Fruit fly (Drosophila melanogaster): Measurements from ENCODE around the gene CG11151.

Gene CG11151

dm6 chrX:13783534-13783949 is 44.0 kb downstream of the CG11151 start, which contains the start of gene inaE (continued):
- no peak for TF ChIP-seq CG10431 (GFP tag; optimal IDR thresholded peaks at IDR 0.05)
- TF ChIP-seq her (GFP tag; optimal IDR thresholded peaks at IDR 0.05), result no peak
- no peak for TF ChIP-seq CG8359 (GFP tag; optimal IDR thresholded peaks at IDR 0.05; ENCODE audit: borderline replicate concordance)
- TF ChIP-seq ewg (GFP tag; optimal IDR thresholded peaks at IDR 0.05), result no peak
- no peak for TF ChIP-seq CG4820 (GFP tag; optimal IDR thresholded peaks at IDR 0.05)
- no peak for TF ChIP-seq wdn (GFP tag; IDR thresholded peaks at IDR 0.05)
- TF ChIP-seq vfl (GFP tag; optimal IDR thresholded peaks at IDR 0.05), result no peak
- TF ChIP-seq exex (tag; optimal IDR thresholded peaks at IDR 0.05), result no peak
- no peak for TF ChIP-seq D19B (GFP tag; optimal IDR thresholded peaks at IDR 0.05)
- TF ChIP-seq CG1024 (GFP tag; IDR thresholded peaks at IDR 0.05), result peak; percentile 45; the same call in 1 of the 2 replicates
- TF ChIP-seq CG9609 (GFP tag; optimal IDR thresholded peaks at IDR 0.05), result no peak
- TF ChIP-seq ase (GFP tag; IDR thresholded peaks at IDR 0.05), result no peak
- TF ChIP-seq Hmx (GFP tag; optimal IDR thresholded peaks at IDR 0.05), result no peak
- no peak for TF ChIP-seq CG2199 (GFP tag; IDR thresholded peaks at IDR 0.05)
- TF ChIP-seq usp (GFP tag; optimal IDR thresholded peaks at IDR 0.05), result no peak
- TF ChIP-seq grau (tag; optimal IDR thresholded peaks at IDR 0.05), result peak; percentile 6
- TF ChIP-seq Side (GFP tag; optimal IDR thresholded peaks at IDR 0.05), result no peak
- no peak for TF ChIP-seq pum (GFP tag; optimal IDR thresholded peaks at IDR 0.05)
- TF ChIP-seq CG14965 (GFP tag; optimal IDR thresholded peaks at IDR 0.05; ENCODE audit: borderline replicate concordance), result no peak
- TF ChIP-seq CG7963 (GFP tag; IDR thresholded peaks at IDR 0.05; ENCODE audit: partially characterized antibody), result 0 out of 3 replicates have a peak, but pooled peaks have one; percentile 36
- no peak for TF ChIP-seq fru (optimal IDR thresholded peaks at IDR 0.05)
- TF ChIP-seq Atf6 (GFP tag; IDR thresholded peaks at IDR 0.05), result peak; percentile 37; the same call in 1 of the 2 replicates
- peak; percentile 17 for TF ChIP-seq MESR4 (GFP tag; optimal IDR thresholded peaks at IDR 0.05)
- TF ChIP-seq D19A (tag; optimal IDR thresholded peaks at IDR 0.05), result peak; percentile 3
- no peak for TF ChIP-seq CG18476 (GFP tag; optimal IDR thresholded peaks at IDR 0.05)
- TF ChIP-seq tin (GFP tag; optimal IDR thresholded peaks at IDR 0.05), result no peak
- no peak for TF ChIP-seq pan (optimal IDR thresholded peaks at IDR 0.05)
- TF ChIP-seq pan (GFP tag; optimal IDR thresholded peaks at IDR 0.05 in 1 of 2, IDR thresholded peaks at IDR 0.05 in 1 of 2), result peak in 1 of 2 experiments; percentile 20
- TF ChIP-seq dysf (GFP tag; IDR thresholded peaks at IDR 0.05), result no peak
- TF ChIP-seq Bdp1 (GFP tag; optimal IDR thresholded peaks at IDR 0.05), result no peak
- TF ChIP-seq Hmr (GFP tag; optimal IDR thresholded peaks at IDR 0.05), result no peak
- peak; percentile 0 for TF ChIP-seq Sin3A (optimal IDR thresholded peaks at IDR 0.05)
- no peak for TF ChIP-seq nau (GFP tag; optimal IDR thresholded peaks at IDR 0.05)
- no peak for TF ChIP-seq crc (GFP tag; optimal IDR thresholded peaks at IDR 0.05)
- TF ChIP-seq h (optimal IDR thresholded peaks at IDR 0.05), result no peak
- peak; percentile 33 for TF ChIP-seq Lhr (GFP tag; optimal IDR thresholded peaks at IDR 0.05)
- TF ChIP-seq Hr78 (GFP tag; optimal IDR thresholded peaks at IDR 0.05), result no peak
- TF ChIP-seq Atf3 (GFP tag; optimal IDR thresholded peaks at IDR 0.05), result no peak
- TF ChIP-seq cg (GFP tag; optimal IDR thresholded peaks at IDR 0.05), result no peak
- no peak for TF ChIP-seq gem (tag; optimal IDR thresholded peaks at IDR 0.05)
- no peak for TF ChIP-seq psq (GFP tag; optimal IDR thresholded peaks at IDR 0.05)
- no peak for TF ChIP-seq lilli (GFP tag; optimal IDR thresholded peaks at IDR 0.05)
- TF ChIP-seq CG4730 (GFP tag; IDR thresholded peaks at IDR 0.05), result no peak
- TF ChIP-seq CG33557 (GFP tag; optimal IDR thresholded peaks at IDR 0.05), result no peak
- no peak for TF ChIP-seq gfzf (GFP tag; optimal IDR thresholded peaks at IDR 0.05)
- TF ChIP-seq stc (GFP tag; IDR thresholded peaks at IDR 0.05), result no peak
- TF ChIP-seq CG1233 (GFP tag; optimal IDR thresholded peaks at IDR 0.05), result peak; percentile 20
- no peak for TF ChIP-seq Adf1 (GFP tag; IDR thresholded peaks at IDR 0.05)
- no peak for TF ChIP-seq Trl (optimal IDR thresholded peaks at IDR 0.05)
- TF ChIP-seq Trl (GFP tag; optimal IDR thresholded peaks at IDR 0.05), result peak; percentile 18
- no peak for TF ChIP-seq CG8944 (GFP tag; optimal IDR thresholded peaks at IDR 0.05)
- TF ChIP-seq CG5245 (GFP tag; optimal IDR thresholded peaks at IDR 0.05), result no peak
- TF ChIP-seq CG11560 (tag; IDR thresholded peaks at IDR 0.05), result no peak
- TF ChIP-seq CG9215 (GFP tag; IDR thresholded peaks at IDR 0.05), result no peak
